Fruit fly (Drosophila melanogaster) whole organism, embryonic: ENCODE results near the gene Iris.

Source experiments
- Atf6 ChIP-seq: fragments of 200-800 bp; sonication (Bioruptor generic); IDR thresholded peaks from 2 replicates; pipeline ENCODE4 v1.3.6; 2022; ENCODE audit warnings: missing biosample characterization, missing genetic modification characterization
- Bgb ChIP-seq: fragments of 200-800 bp; sonication (Bioruptor generic); IDR thresholded peaks from 2 replicates; pipeline ENCODE4 v1.3.6; 2022; ENCODE audit warnings: missing biosample characterization, missing genetic modification characterization; ENCODE audit not compliant: partially characterized antibody
- CG10431 ChIP-seq: fragments of 200-800 bp; sonication (Bioruptor generic); optimal IDR thresholded peaks from 3 replicates; lab custom pipeline; 2018; ENCODE audit warnings: missing biosample characterization, mild to moderate bottlenecking, missing genetic modification characterization
- CG11093 ChIP-seq: fragments of 200-800 bp; sonication (Bioruptor generic); IDR thresholded peaks from 3 replicates; pipeline ENCODE4 v1.3.6; 2022; ENCODE audit warnings: missing biosample characterization, missing genetic modification characterization
- CG11560 ChIP-seq: fragments of 200-800 bp; sonication (Bioruptor generic); IDR thresholded peaks from 3 replicates; pipeline ENCODE4 v1.3.6; 2022; ENCODE audit warnings: missing biosample characterization, missing genetic modification characterization
- CG11723 ChIP-seq: fragments of 200-800 bp; sonication (Bioruptor generic); optimal IDR thresholded peaks from 2 replicates; lab custom pipeline; 2017; ENCODE audit warnings: missing biosample characterization, mild to moderate bottlenecking, missing genetic modification characterization
- CG12391 ChIP-seq: fragments of 200-800 bp; sonication (Bioruptor generic); optimal IDR thresholded peaks from 3 replicates; lab custom pipeline; 2018; ENCODE audit warnings: missing biosample characterization, mild to moderate bottlenecking, missing genetic modification characterization, moderate library complexity
- CG12744 ChIP-seq: fragments of 200-800 bp; sonication (Bioruptor generic); optimal IDR thresholded peaks from 2 replicates; lab custom pipeline; 2016; ENCODE audit warnings: missing biosample characterization, missing genetic modification characterization
- CG13287 ChIP-seq: fragments of 200-800 bp; sonication (Bioruptor generic); IDR thresholded peaks from 2 replicates; pipeline ENCODE4 v1.3.6; 2022; ENCODE audit warnings: missing biosample characterization, missing genetic modification characterization; ENCODE audit not compliant: partially characterized antibody
- CG13624 ChIP-seq: fragments of 200-800 bp; sonication (Bioruptor generic); optimal IDR thresholded peaks from 2 replicates; lab custom pipeline; 2016; ENCODE audit warnings: missing biosample characterization, missing genetic modification characterization
- CG14710 ChIP-seq: fragments of 200-800 bp; sonication (Bioruptor generic); optimal IDR thresholded peaks from 3 replicates; lab custom pipeline; 2019; ENCODE audit warnings: missing biosample characterization, mild to moderate bottlenecking, missing genetic modification characterization, moderate library complexity
- CG15514 ChIP-seq: fragments of 200-800 bp; sonication (Bioruptor generic); optimal IDR thresholded peaks from 3 replicates; lab custom pipeline; 2017; ENCODE audit warnings: missing biosample characterization, missing genetic modification characterization, mild to moderate bottlenecking, moderate library complexity, missing genetic modification reagents
- CG16779 ChIP-seq: fragments of 200-800 bp; sonication (Bioruptor generic); IDR thresholded peaks from 2 replicates; pipeline ENCODE4 v1.3.6; 2022; ENCODE audit warnings: missing biosample characterization, missing genetic modification characterization
- CG17328 ChIP-seq: fragments of 200-800 bp; sonication (Bioruptor generic); IDR thresholded peaks from 2 replicates; pipeline ENCODE4 v1.3.6; 2022; ENCODE audit warnings: missing biosample characterization, missing genetic modification characterization
- CG2116 ChIP-seq: fragments of 200-800 bp; sonication (Bioruptor generic); optimal IDR thresholded peaks from 3 replicates; lab custom pipeline; 2018; ENCODE audit warnings: missing biosample characterization, mild to moderate bottlenecking, missing genetic modification characterization
- CG31224 ChIP-seq: fragments of 200-800 bp; sonication (Bioruptor generic); IDR thresholded peaks from 2 replicates; pipeline ENCODE4 v1.3.6; 2022; ENCODE audit warnings: missing biosample characterization, missing genetic modification characterization
- CG32772 ChIP-seq: fragments of 200-800 bp; sonication (Bioruptor generic); IDR thresholded peaks from 2 replicates; pipeline ENCODE4 v1.3.6; 2022; ENCODE audit warnings: missing biosample characterization, missing genetic modification characterization
- CG34422 ChIP-seq: fragments of 200-800 bp; sonication (Bioruptor generic); IDR thresholded peaks from 3 replicates; pipeline ENCODE4 v1.3.6; 2022; ENCODE audit warnings: missing biosample characterization, missing genetic modification characterization
- CG4854 ChIP-seq: fragments of 200-800 bp; sonication (Bioruptor generic); optimal IDR thresholded peaks from 2 replicates; lab custom pipeline; 2016; ENCODE audit warnings: missing biosample characterization, missing genetic modification characterization, inconsistent platforms
- CG6683 ChIP-seq: fragments of 200-800 bp; sonication (Bioruptor generic); optimal IDR thresholded peaks from 2 replicates; lab custom pipeline; 2017; ENCODE audit warnings: missing biosample characterization, mild to moderate bottlenecking, missing genetic modification characterization, missing genetic modification reagents
- Doc3 ChIP-seq: fragments of 200-800 bp; sonication (Bioruptor generic); IDR thresholded peaks from 3 replicates; pipeline ENCODE4 v1.3.6; 2022; ENCODE audit warnings: missing biosample characterization, missing genetic modification characterization; ENCODE audit not compliant: partially characterized antibody
- ERR ChIP-seq: fragments of 200-800 bp; sonication (Bioruptor generic); optimal IDR thresholded peaks from 2 replicates; lab custom pipeline; 2016; ENCODE audit warnings: missing biosample characterization, missing genetic modification characterization
- H2.0 ChIP-seq: fragments of 200-800 bp; sonication (Bioruptor generic); IDR thresholded peaks from 2 replicates; pipeline ENCODE4 v1.3.6; 2022; ENCODE audit warnings: missing biosample characterization, missing genetic modification characterization
- HmgZ ChIP-seq: fragments of 200-800 bp; sonication (Bioruptor generic); optimal IDR thresholded peaks from 2 replicates; lab custom pipeline; 2018; ENCODE audit warnings: missing biosample characterization, mild to moderate bottlenecking, missing genetic modification characterization
- Hsf ChIP-seq: fragments of 200-800 bp; sonication (Bioruptor generic); optimal IDR thresholded peaks from 3 replicates; lab custom pipeline; 2016; ENCODE audit warnings: missing biosample characterization, missing genetic modification characterization
- Lpt ChIP-seq: fragments of >200 bp; optimal IDR thresholded peaks from 2 replicates; lab custom pipeline; 2018; ENCODE audit warnings: missing biosample characterization, missing genetic modification characterization
- Max ChIP-seq: fragments of 200-800 bp; sonication (Bioruptor generic); optimal IDR thresholded peaks from 2 replicates; lab custom pipeline; 2016; ENCODE audit warnings: missing biosample characterization, mild to moderate bottlenecking, missing genetic modification characterization
- NfI ChIP-seq: fragments of 200-800 bp; sonication (Bioruptor generic); optimal IDR thresholded peaks from 3 replicates; lab custom pipeline; 2018; ENCODE audit warnings: missing biosample characterization, mild to moderate bottlenecking, missing genetic modification characterization, moderate library complexity
- Opbp ChIP-seq: fragments of 200-800 bp; sonication (Bioruptor generic); IDR thresholded peaks from 3 replicates; pipeline ENCODE4 v1.3.6; 2022; ENCODE audit warnings: missing biosample characterization, missing genetic modification characterization; ENCODE audit not compliant: partially characterized antibody
- Sin3A ChIP-seq: fragments of >200 bp; optimal IDR thresholded peaks from 2 replicates; lab custom pipeline; 2018
- Sry-β ChIP-seq: fragments of 200-800 bp; sonication (Bioruptor generic); optimal IDR thresholded peaks from 2 replicates; lab custom pipeline; 2018; ENCODE audit warnings: missing biosample characterization, mild to moderate bottlenecking, missing genetic modification characterization, moderate library complexity
- YL-1 ChIP-seq: fragments of 200-800 bp; sonication (Bioruptor generic); optimal IDR thresholded peaks from 3 replicates; lab custom pipeline; 2017; ENCODE audit warnings: missing biosample characterization, mild to moderate bottlenecking, missing genetic modification characterization
- bab2 ChIP-seq: fragments of 200-800 bp; sonication (Bioruptor generic); optimal IDR thresholded peaks from 2 replicates; lab custom pipeline; 2016; ENCODE audit warnings: missing biosample characterization, missing genetic modification characterization
- bsh ChIP-seq, 2 experiments: fragments of 200-800 bp; sonication (Bioruptor generic); optimal IDR thresholded peaks; 2 replicates each; lab custom pipeline; 2017 to 2018; ENCODE audit warnings: mild to moderate bottlenecking in 2 of 2, missing biosample characterization in 2 of 2, missing genetic modification characterization in 2 of 2, moderate library complexity in 1 of 2
- cas ChIP-seq: fragments of 200-800 bp; sonication (Bioruptor generic); IDR thresholded peaks from 2 replicates; pipeline ENCODE4 v1.3.6; 2022; ENCODE audit warnings: missing biosample characterization, missing genetic modification characterization
- chm ChIP-seq: fragments of 200-800 bp; sonication (Bioruptor generic); IDR thresholded peaks from 2 replicates; pipeline ENCODE4 v1.3.6; 2022; ENCODE audit warnings: missing biosample characterization, missing genetic modification characterization
- dysf ChIP-seq: fragments of 200-800 bp; sonication (Bioruptor generic); IDR thresholded peaks from 3 replicates; pipeline ENCODE4 v1.3.6; 2022; ENCODE audit warnings: missing biosample characterization, missing genetic modification characterization
- gce ChIP-seq: fragments of 200-800 bp; sonication (Bioruptor generic); IDR thresholded peaks from 3 replicates; pipeline ENCODE4 v1.3.6; 2022; ENCODE audit warnings: missing biosample characterization, missing genetic modification characterization
- jumu ChIP-seq: fragments of 200-800 bp; sonication (Bioruptor generic); optimal IDR thresholded peaks from 3 replicates; lab custom pipeline; 2016; ENCODE audit warnings: missing biosample characterization, missing genetic modification characterization
- lov ChIP-seq, 2 experiments: fragments of 200-800 bp in 1 of 2; fragments of >200 bp in 1 of 2; sonication (Bioruptor generic) in 1 of 2; IDR thresholded peaks in 1 of 2; optimal IDR thresholded peaks in 1 of 2; 2 replicates in 1 of 2; 3 replicates in 1 of 2; pipeline versions ENCODE4 v1.3.6 to Lab custom; 2017 to 2022; ENCODE audit warnings: missing biosample characterization in 1 of 2, missing genetic modification characterization in 1 of 2
- mld ChIP-seq: fragments of 200-800 bp; sonication (Bioruptor generic); IDR thresholded peaks from 3 replicates; pipeline ENCODE4 v1.3.6; 2022; ENCODE audit warnings: missing biosample characterization, missing genetic modification characterization; ENCODE audit not compliant: partially characterized antibody
- pho ChIP-seq: fragments of 200-800 bp; sonication (Bioruptor generic); optimal IDR thresholded peaks from 2 replicates; lab custom pipeline; 2016; ENCODE audit warnings: missing biosample characterization, missing genetic modification characterization
- salm ChIP-seq: fragments of 200-800 bp; sonication (Bioruptor generic); optimal IDR thresholded peaks from 2 replicates; lab custom pipeline; 2018; ENCODE audit warnings: missing biosample characterization, mild to moderate bottlenecking, missing genetic modification characterization
- sens ChIP-seq: fragments of 200-800 bp; sonication (Bioruptor generic); peaks from one replicate; lab custom pipeline; 2016; ENCODE audit warnings: missing biosample characterization, missing genetic modification characterization
- tgo ChIP-seq: fragments of 200-800 bp; sonication (Bioruptor generic); IDR thresholded peaks from 3 replicates; pipeline ENCODE4 v1.3.6; 2022; ENCODE audit warnings: missing biosample characterization, missing genetic modification characterization
- tio ChIP-seq: fragments of 200-800 bp; sonication (Bioruptor generic); optimal IDR thresholded peaks from 2 replicates; lab custom pipeline; 2017; ENCODE audit warnings: missing biosample characterization, missing genetic modification characterization, inconsistent platforms
- trem ChIP-seq: fragments of 200-800 bp; optimal IDR thresholded peaks from 3 replicates; lab custom pipeline; 2019; ENCODE audit warnings: missing biosample characterization, mild to moderate bottlenecking, missing genetic modification characterization, moderate library complexity
- unc-4 ChIP-seq: fragments of 200-800 bp; sonication (Bioruptor generic); IDR thresholded peaks from 2 replicates; pipeline ENCODE4 v1.3.6; 2022; ENCODE audit warnings: missing biosample characterization, missing genetic modification characterization; ENCODE audit not compliant: partially characterized antibody
- zen2 ChIP-seq: fragments of 200-800 bp; sonication (Bioruptor generic); IDR thresholded peaks from 3 replicates; pipeline ENCODE4 v1.3.6; 2022; ENCODE audit warnings: missing biosample characterization, missing genetic modification characterization; ENCODE audit not compliant: partially characterized antibody

Gene Iris

dm6 chr2L:1150554-1150953 is 16.7 kb upstream of the Iris start, which contains the start of the genes Tfb4 and Vps29 (continued):
- TF ChIP-seq pho (GFP tag; lab: Kevin White, UChicago) (peak; percentile 20), lov (optimal IDR thresholded peaks at IDR 0.05; lab: Kevin White, UChicago) (no peak), lov (GFP tag; IDR thresholded peaks at IDR 0.05; lab: Robert Waterston, UW) (peak; percentile 66; the same call in 1 of the 3 replicates), unc-4 (peak; percentile 86), Max (GFP tag; lab: Kevin White, UChicago) (no peak), CG4854 (GFP tag; lab: Kevin White, UChicago) (peak; percentile 21), tgo (GFP tag; lab: Robert Waterston, UW) (0 out of 3 replicates have a peak, but pooled peaks have one; percentile 14), ERR (peak; percentile 9), CG11723 (GFP tag; lab: Kevin White, UChicago) (no peak), CG11560 (tag; lab: Robert Waterston, UW) (no peak), Sry-β (GFP tag; lab: Kevin White, UChicago) (no peak), Lpt (no peak), H2.0 (GFP tag; lab: Robert Waterston, UW) (peak; percentile 46; the same call in 1 of the 2 replicates), CG31224 (GFP tag; lab: Robert Waterston, UW) (peak; percentile 36; the same call in 1 of the 2 replicates), salm (tag; lab: Kevin White, UChicago) (no peak), chm (GFP tag; lab: Robert Waterston, UW) (peak; percentile 30; the same call in 1 of the 2 replicates), CG13287 (GFP tag; lab: Robert Waterston, UW) (peak; percentile 95), Sin3A (lab: Kevin White, UChicago) (no peak), bsh (GFP tag; optimal IDR thresholded peaks at IDR 0.05; lab: Kevin White, UChicago) (peak in 1 of 2 experiments; percentile 28), CG17328 (peak; percentile 33; the same call in 1 of the 2 replicates), sens (GFP tag; lab: Kevin White, UChicago) (peak; percentile 35), Doc3 (GFP tag; lab: Robert Waterston, UW) (peak; percentile 81), cas (GFP tag; lab: Robert Waterston, UW) (0 out of 2 replicates have a peak, but pooled peaks have one; percentile 15), CG6683 (GFP tag; lab: Kevin White, UChicago) (no peak), jumu (peak; percentile 63), trem (tag; lab: Kevin White, UChicago) (peak; percentile 61), NfI (GFP tag; lab: Kevin White, UChicago) (peak; percentile 51), HmgZ (tag; lab: Kevin White, UChicago) (peak; percentile 56), CG13624 (GFP tag; lab: Kevin White, UChicago) (peak; percentile 63), gce (GFP tag; lab: Robert Waterston, UW) (no peak; the same call in 2 of the 3 replicates), CG2116 (peak; percentile 69), CG16779 (GFP tag; lab: Robert Waterston, UW) (0 out of 2 replicates have a peak, but pooled peaks have one; percentile 38), Bgb (GFP tag; lab: Robert Waterston, UW) (peak; percentile 94), CG11093 (GFP tag; lab: Robert Waterston, UW) (no peak), mld (GFP tag; lab: Robert Waterston, UW) (peak; percentile 96), YL-1 (GFP tag; lab: Kevin White, UChicago) (peak; percentile 2), bab2 (peak; percentile 64), Atf6 (GFP tag; lab: Robert Waterston, UW) (peak; percentile 54; the same call in 1 of the 2 replicates), CG12744 (GFP tag; lab: Kevin White, UChicago) (no peak), dysf (GFP tag; lab: Robert Waterston, UW) (peak; percentile 15; the same call in 1 of the 3 replicates), CG34422 (GFP tag; lab: Robert Waterston, UW) (peak; percentile 68; the same call in 1 of the 3 replicates), Opbp (GFP tag; lab: Robert Waterston, UW) (peak; percentile 94), tio (GFP tag; lab: Kevin White, UChicago) (no peak), CG15514 (peak; percentile 58), zen2 (GFP tag; lab: Robert Waterston, UW) (peak; percentile 98), CG14710 (tag; lab: Kevin White, UChicago) (peak; percentile 52), CG32772 (GFP tag; lab: Robert Waterston, UW) (peak; percentile 12; the same call in 1 of the 2 replicates), CG10431 (GFP tag; lab: Kevin White, UChicago) (no peak), CG12391 (peak; percentile 43), Hsf (GFP tag; lab: Kevin White, UChicago) (peak; percentile 54)
